Worm (Caenorhabditis elegans) whole organism, L4 larva: ENCODE measurements around the gene hlb-1.

Experiments
- aha-1 ChIP-seq: fragments of 150-350 bp; peaks from one replicate; lab custom pipeline; 2014; ENCODE audit warnings: missing biosample characterization, missing genetic modification characterization
- dve-1 ChIP-seq: sonication (generic microtip); optimal IDR thresholded peaks from 2 replicates; lab custom pipeline; 2017; ENCODE audit warnings: antibody characterized with exemption, mild to moderate bottlenecking, missing genetic modification characterization, missing compliant biosample characterization; ENCODE audit not compliant: insufficient read depth
- lin-15B ChIP-seq: fragments of 150-350 bp; sonication (generic microtip); optimal IDR thresholded peaks from 3 replicates; lab custom pipeline; 2014; ENCODE audit warnings: missing biosample characterization, missing genetic modification characterization
- mdl-1 ChIP-seq, 2 experiments: fragments of 150-350 bp in 1 of 2; sonication (generic microtip) in 1 of 2; optimal IDR thresholded peaks; 2 replicates each; lab custom pipeline; 2014 to 2017; ENCODE audit warnings: missing biosample characterization in 2 of 2, missing genetic modification characterization in 2 of 2
- pqm-1 ChIP-seq: sonication (generic microtip); optimal IDR thresholded peaks from 2 replicates; lab custom pipeline; 2017; ENCODE audit warnings: missing biosample characterization, missing genetic modification characterization
- unc-62 ChIP-seq, 3 experiments: fragments of 150-350 bp in 1 of 3; sonication (generic microtip); optimal IDR thresholded peaks in 2 of 3; peaks in 1 of 3; 1 replicate in 1 of 3; 2 replicates in 2 of 3; lab custom pipeline; 2014 to 2017; ENCODE audit warnings: missing biosample characterization in 3 of 3, missing genetic modification characterization in 3 of 3, missing genetic modification reagents in 3 of 3, missing genotype in 1 of 3
- zfp-3 ChIP-seq: fragments of 200-800 bp; sonication (Bioruptor generic); conservative IDR thresholded peaks from 2 replicates; pipeline ENCODE4 v1.3.6; 2022; ENCODE audit warnings: missing genetic modification reagents, missing genetic modification characterization, missing compliant biosample characterization

Gene hlb-1

DNA sequence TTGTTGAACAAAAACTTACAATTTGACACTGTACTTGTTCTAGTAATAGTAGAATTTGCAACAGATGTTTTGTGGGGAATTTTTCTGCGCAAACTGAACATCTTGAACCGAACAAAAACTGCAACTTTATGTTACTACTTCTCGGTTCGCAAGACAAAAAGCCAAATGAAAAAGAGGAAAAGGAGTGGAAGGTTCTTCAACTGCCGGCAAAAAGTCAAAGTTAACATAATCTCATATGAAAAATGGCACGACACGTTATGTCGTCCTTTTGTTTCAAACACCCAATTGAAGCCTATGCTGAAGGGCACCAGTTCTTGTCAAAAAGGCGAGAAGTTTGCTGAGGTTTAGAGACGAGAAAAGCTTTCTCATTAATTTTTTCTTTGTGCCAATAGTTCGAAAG is 59.1 kb downstream of the hlb-1 start, which contains the start of gene twk-23:
twk-23 (minus strand) TSS at position 101 of the 400 bp plus-strand sequence.
- peak in 1 of 2 experiments; percentile 12 for TF ChIP-seq unc-62 (GFP tag; optimal IDR thresholded peaks at IDR 0.05 in 1 of 2; lab: Kevin White, UChicago)
- no peak for TF ChIP-seq unc-62 (tag; optimal IDR thresholded peaks at IDR 0.05; lab: Kevin White, UChicago)
- TF ChIP-seq zfp-3 (GFP tag; lab: Robert Waterston, UW) = no peak
- TF ChIP-seq aha-1 = peak; percentile 3
- no peak for TF ChIP-seq dve-1 (tag; lab: Kevin White, UChicago)
- TF ChIP-seq lin-15B = no peak
- TF ChIP-seq, all 104 proteins: peak for 2

DNA sequence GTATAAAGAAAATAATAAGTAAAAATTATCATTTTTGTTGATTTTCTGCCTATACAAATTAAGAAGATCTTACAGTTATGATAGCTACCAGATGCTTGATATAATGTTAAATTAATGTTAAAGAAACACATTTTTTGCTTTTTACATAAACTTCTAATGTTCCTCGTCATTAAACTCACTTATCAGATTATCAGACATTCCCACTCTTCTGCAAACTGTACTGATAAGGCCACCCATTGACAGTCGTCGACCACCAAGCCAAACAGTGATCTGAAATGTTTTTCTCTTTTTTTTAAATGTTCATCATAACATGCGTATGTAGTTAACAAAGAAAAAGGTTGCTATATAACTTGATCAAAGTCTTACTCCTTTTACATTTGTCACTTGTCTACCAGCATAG is 63.7 kb downstream of the hlb-1 start:
- TF ChIP-seq aha-1 = peak; percentile 85
- peak; percentile 55 for TF ChIP-seq pqm-1 (tag; lab: Kevin White, UChicago)
- no peak for TF ChIP-seq mdl-1 (tag; optimal IDR thresholded peaks at IDR 0.05; lab: Kevin White, UChicago)
- TF ChIP-seq, all 104 proteins: peak for 2
